Fruit fly (Drosophila melanogaster): ENCODE data around the gene CG7059.

CG7059 gene

DNA sequence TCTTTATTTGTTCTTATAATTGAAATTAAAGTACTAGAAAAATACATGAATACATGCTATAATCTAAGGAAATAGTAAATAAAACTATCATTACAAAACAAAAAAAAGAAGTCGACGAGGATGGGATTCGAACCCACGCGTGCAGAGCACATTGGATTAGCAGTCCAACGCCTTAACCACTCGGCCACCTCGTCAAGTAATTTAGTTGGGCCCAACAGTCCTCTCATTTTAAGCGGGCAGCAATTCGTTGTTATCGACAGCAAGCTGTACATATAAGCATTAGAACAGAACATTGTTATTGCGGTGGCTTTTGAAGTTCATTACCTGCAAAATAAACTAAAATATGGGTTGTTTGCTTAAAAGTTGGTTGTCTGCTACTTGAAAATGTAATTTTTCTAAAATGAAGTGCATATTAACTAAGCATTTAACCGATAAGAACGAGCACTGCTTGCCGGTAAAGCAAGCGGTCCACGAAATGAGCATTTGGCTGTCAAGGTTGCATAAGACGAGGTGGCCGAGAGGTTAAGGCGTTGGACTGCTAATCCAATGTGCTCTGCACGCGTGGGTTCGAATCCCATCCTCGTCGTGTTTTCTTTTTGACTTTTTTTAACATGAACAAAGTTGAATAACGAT is 7.6 kb downstream of the CG7059 start (continued):
- TF ChIP-seq fd96Cb (tag; optimal IDR thresholded peaks at IDR 0.05) (no peak), Dip3 (GFP tag; optimal IDR thresholded peaks at IDR 0.05) (no peak), Rx (GFP tag; IDR thresholded peaks at IDR 0.05) (no peak), CG15514 (GFP tag; optimal IDR thresholded peaks at IDR 0.05) (no peak), NC2β (GFP tag; optimal IDR thresholded peaks at IDR 0.05) (no peak), insv (GFP tag; optimal IDR thresholded peaks at IDR 0.05) (no peak), CG42726 (GFP tag; IDR thresholded peaks at IDR 0.05; ENCODE audit: partially characterized antibody) (peak; percentile 96), tap (tag; optimal IDR thresholded peaks at IDR 0.05) (no peak), ab (GFP tag; optimal IDR thresholded peaks at IDR 0.05) (no peak), Max (GFP tag; optimal IDR thresholded peaks at IDR 0.05) (no peak), CG6854 (GFP tag; optimal IDR thresholded peaks at IDR 0.05) (no peak), inv (GFP tag; IDR thresholded peaks at IDR 0.05; ENCODE audit: partially characterized antibody) (peak; percentile 44; the same call in 1 of the 2 replicates), CG16813 (GFP tag; IDR thresholded peaks at IDR 0.05; ENCODE audit: partially characterized antibody) (peak; percentile 80), kay (GFP tag; optimal IDR thresholded peaks at IDR 0.05) (no peak), CG2116 (GFP tag; optimal IDR thresholded peaks at IDR 0.05) (peak; percentile 7), wdn (GFP tag; IDR thresholded peaks at IDR 0.05) (no peak), sob (GFP tag; IDR thresholded peaks at IDR 0.05) (no peak), ftz-f1 (GFP tag; optimal IDR thresholded peaks at IDR 0.05) (peak; percentile 84), CG18599 (GFP tag; optimal IDR thresholded peaks at IDR 0.05) (no peak), gcm (GFP tag; optimal IDR thresholded peaks at IDR 0.05) (no peak), Bgb (GFP tag; IDR thresholded peaks at IDR 0.05; ENCODE audit: partially characterized antibody) (peak; percentile 87), Fer1 (GFP tag; optimal IDR thresholded peaks at IDR 0.05) (no peak), dan (GFP tag; IDR thresholded peaks at IDR 0.05) (no peak), HLH3B (GFP tag; IDR thresholded peaks at IDR 0.05) (no peak), Six4 (GFP tag; optimal IDR thresholded peaks at IDR 0.05) (no peak), Aef1 (GFP tag; IDR thresholded peaks at IDR 0.05) (no peak), CG10147 (GFP tag; optimal IDR thresholded peaks at IDR 0.05) (peak; percentile 21), vnd (GFP tag; IDR thresholded peaks at IDR 0.05; ENCODE audit: partially characterized antibody) (peak; percentile 63; the same call in 2 of the 3 replicates), slp2 (GFP tag; optimal IDR thresholded peaks at IDR 0.05) (no peak), CG11560 (tag; IDR thresholded peaks at IDR 0.05) (no peak), CG9609 (GFP tag; optimal IDR thresholded peaks at IDR 0.05) (no peak), D (optimal IDR thresholded peaks at IDR 0.05) (no peak), D (GFP tag; optimal IDR thresholded peaks at IDR 0.05) (no peak), prd (optimal IDR thresholded peaks at IDR 0.05) (no peak), prd (GFP tag; IDR thresholded peaks at IDR 0.05) (no peak), unc-4 (GFP tag; IDR thresholded peaks at IDR 0.05; ENCODE audit: partially characterized antibody) (peak; percentile 44; the same call in 1 of the 2 replicates), dati (GFP tag; IDR thresholded peaks at IDR 0.05) (no peak), Dfd (GFP tag; optimal IDR thresholded peaks at IDR 0.05) (peak in 1 of 2 experiments; percentile 93), Mad (GFP tag; optimal IDR thresholded peaks at IDR 0.05) (no peak), CG12391 (tag; optimal IDR thresholded peaks at IDR 0.05) (peak; percentile 22), Side (GFP tag; optimal IDR thresholded peaks at IDR 0.05) (no peak), Scr (GFP tag; IDR thresholded peaks at IDR 0.05; ENCODE audit: partially characterized antibody) (peak; percentile 68), CG9437 (GFP tag; optimal IDR thresholded peaks at IDR 0.05) (no peak), Doc3 (GFP tag; IDR thresholded peaks at IDR 0.05; ENCODE audit: partially characterized antibody) (0 out of 3 replicates have a peak, but pooled peaks have one; percentile 19), CG14860 (GFP tag; IDR thresholded peaks at IDR 0.05; ENCODE audit: partially characterized antibody) (peak; percentile 88), CG31365 (tag; optimal IDR thresholded peaks at IDR 0.05) (peak; percentile 99), CG14667 (GFP tag; IDR thresholded peaks at IDR 0.05) (no peak), CG15696 (tag; optimal IDR thresholded peaks at IDR 0.05) (no peak), CG10321 (GFP tag; IDR thresholded peaks at IDR 0.05) (no peak), lmd (GFP tag; IDR thresholded peaks at IDR 0.05) (no peak)
